Worm (Caenorhabditis elegans) whole organism, mixed stage, embryonic: ENCODE data around the gene cyn-9.

ENCODE experiments used
- bed-3 ChIP-seq: fragments of 200-800 bp; sonication (Bioruptor generic); optimal IDR thresholded peaks from 3 replicates; lab custom pipeline; 2018; ENCODE audit warnings: mild to moderate bottlenecking, missing genetic modification characterization, moderate library complexity, missing compliant biosample characterization
- blmp-1 ChIP-seq: fragments of 150-350 bp; optimal IDR thresholded peaks from 2 replicates; lab custom pipeline; 2014; ENCODE audit warnings: missing biosample characterization, missing genetic modification characterization
- ceh-39 ChIP-seq: fragments of 150-350 bp; optimal IDR thresholded peaks from 2 replicates; lab custom pipeline; 2014; ENCODE audit warnings: missing biosample characterization, missing genetic modification characterization
- ceh-43 ChIP-seq: fragments of 200-800 bp; sonication (Bioruptor generic); optimal IDR thresholded peaks from 2 replicates; lab custom pipeline; 2018; ENCODE audit warnings: mild to moderate bottlenecking, missing genetic modification characterization, moderate library complexity, missing compliant biosample characterization
- ceh-83 ChIP-seq: fragments of 200-800 bp; sonication (Bioruptor generic); optimal IDR thresholded peaks from 2 replicates; lab custom pipeline; 2018; ENCODE audit warnings: mild to moderate bottlenecking, missing genetic modification characterization, missing compliant biosample characterization
- ces-1 ChIP-seq: fragments of 150-350 bp; optimal IDR thresholded peaks from 2 replicates; lab custom pipeline; 2014; ENCODE audit warnings: missing biosample characterization, missing genetic modification reagents, missing genetic modification characterization
- drap-1 ChIP-seq: fragments of 200-800 bp; sonication (Bioruptor generic); optimal IDR thresholded peaks from 3 replicates; lab custom pipeline; 2018; ENCODE audit warnings: mild to moderate bottlenecking, missing genetic modification characterization, missing compliant biosample characterization
- elt-1 ChIP-seq: sonication (generic microtip); optimal IDR thresholded peaks from 2 replicates; lab custom pipeline; 2017; ENCODE audit warnings: missing genetic modification characterization, mild to moderate bottlenecking, missing compliant biosample characterization, antibody characterized with exemption, moderate library complexity, borderline replicate concordance; ENCODE audit not compliant: insufficient read depth
- elt-3 ChIP-seq: fragments of 150-350 bp; optimal IDR thresholded peaks from 2 replicates; lab custom pipeline; 2014; ENCODE audit warnings: missing biosample characterization, missing genetic modification characterization
- flh-1 ChIP-seq: fragments of 200-800 bp; sonication (Bioruptor generic); optimal IDR thresholded peaks from 2 replicates; lab custom pipeline; 2018; ENCODE audit warnings: mild to moderate bottlenecking, missing genetic modification characterization, moderate library complexity, missing compliant biosample characterization
- ham-2 ChIP-seq: fragments of 200-800 bp; sonication (Bioruptor generic); optimal IDR thresholded peaks from 2 replicates; lab custom pipeline; 2018; ENCODE audit warnings: mild to moderate bottlenecking, missing genetic modification characterization, missing compliant biosample characterization
- hlh-1 ChIP-seq: fragments of 150-350 bp; optimal IDR thresholded peaks from 2 replicates; lab custom pipeline; 2014; ENCODE audit warnings: missing biosample characterization, missing genetic modification reagents, missing genetic modification characterization
- lin-13 ChIP-seq: fragments of 150-350 bp; optimal IDR thresholded peaks from 2 replicates; lab custom pipeline; 2014; ENCODE audit warnings: missing biosample characterization, missing genetic modification characterization
- lin-32 ChIP-seq: fragments of 200-800 bp; sonication (Bioruptor generic); optimal IDR thresholded peaks from 2 replicates; lab custom pipeline; 2018; ENCODE audit warnings: mild to moderate bottlenecking, missing genetic modification characterization, missing compliant biosample characterization
- lsy-2 ChIP-seq: fragments of 150-350 bp; optimal IDR thresholded peaks from 2 replicates; lab custom pipeline; 2014; ENCODE audit warnings: missing biosample characterization, missing genetic modification characterization
- mab-5 ChIP-seq: fragments of 150-350 bp; optimal IDR thresholded peaks from 2 replicates; lab custom pipeline; 2014; ENCODE audit warnings: missing biosample characterization, missing genetic modification characterization
- mep-1 ChIP-seq: fragments of 150-350 bp; optimal IDR thresholded peaks from 2 replicates; lab custom pipeline; 2017; ENCODE audit warnings: missing biosample characterization, missing genetic modification reagents, missing genetic modification characterization, inconsistent platforms
- mls-2 ChIP-seq: sonication (generic microtip); optimal IDR thresholded peaks from 2 replicates; lab custom pipeline; 2016; ENCODE audit warnings: mild to moderate bottlenecking, missing genetic modification characterization, moderate library complexity, missing compliant biosample characterization
- nhr-12 ChIP-seq: fragments of 150-350 bp; optimal IDR thresholded peaks from 2 replicates; lab custom pipeline; 2014; ENCODE audit warnings: missing biosample characterization, missing genetic modification characterization
- nhr-237 ChIP-seq: fragments of 150-350 bp; optimal IDR thresholded peaks from 2 replicates; lab custom pipeline; 2014; ENCODE audit warnings: missing biosample characterization, missing genetic modification characterization
- nhr-28 ChIP-seq: fragments of 150-350 bp; optimal IDR thresholded peaks from 2 replicates; lab custom pipeline; 2014; ENCODE audit warnings: missing biosample characterization, missing genetic modification characterization
- nhr-76 ChIP-seq: sonication (generic microtip); optimal IDR thresholded peaks from 2 replicates; lab custom pipeline; 2017; ENCODE audit warnings: missing biosample characterization, missing genetic modification characterization
- pha-4 ChIP-seq: fragments of 150-350 bp; optimal IDR thresholded peaks from 2 replicates; lab custom pipeline; 2018; ENCODE audit warnings: missing biosample characterization, missing genetic modification reagents, missing genetic modification characterization
- sem-2 ChIP-seq: fragments of 200-800 bp; sonication (Bioruptor generic); optimal IDR thresholded peaks from 2 replicates; lab custom pipeline; 2018; ENCODE audit warnings: mild to moderate bottlenecking, missing genetic modification characterization, missing compliant biosample characterization
- snpc-4 ChIP-seq: fragments of 150-350 bp; optimal IDR thresholded peaks from 2 replicates; lab custom pipeline; 2014; ENCODE audit warnings: missing biosample characterization, missing genetic modification characterization
- tbx-8 ChIP-seq: fragments of 200-800 bp; sonication (Bioruptor generic); optimal IDR thresholded peaks from 2 replicates; lab custom pipeline; 2018; ENCODE audit warnings: mild to moderate bottlenecking, missing genetic modification characterization, moderate library complexity, missing compliant biosample characterization
- unc-120 ChIP-seq: sonication (generic microtip); optimal IDR thresholded peaks from 2 replicates; lab custom pipeline; 2017; ENCODE audit warnings: missing genetic modification characterization, missing compliant biosample characterization; ENCODE audit not compliant: poor library complexity, severe bottlenecking
- unc-39 ChIP-seq: fragments of 150-350 bp; optimal IDR thresholded peaks from 2 replicates; lab custom pipeline; 2014; ENCODE audit warnings: missing biosample characterization, missing genetic modification characterization
- zip-8 ChIP-seq: fragments of 150-350 bp; optimal IDR thresholded peaks from 2 replicates; lab custom pipeline; 2014; ENCODE audit warnings: missing biosample characterization, missing genetic modification characterization
- ztf-11 ChIP-seq: fragments of 150-350 bp; optimal IDR thresholded peaks from 2 replicates; lab custom pipeline; 2014; ENCODE audit warnings: missing biosample characterization, missing genetic modification characterization

cyn-9 gene

DNA sequence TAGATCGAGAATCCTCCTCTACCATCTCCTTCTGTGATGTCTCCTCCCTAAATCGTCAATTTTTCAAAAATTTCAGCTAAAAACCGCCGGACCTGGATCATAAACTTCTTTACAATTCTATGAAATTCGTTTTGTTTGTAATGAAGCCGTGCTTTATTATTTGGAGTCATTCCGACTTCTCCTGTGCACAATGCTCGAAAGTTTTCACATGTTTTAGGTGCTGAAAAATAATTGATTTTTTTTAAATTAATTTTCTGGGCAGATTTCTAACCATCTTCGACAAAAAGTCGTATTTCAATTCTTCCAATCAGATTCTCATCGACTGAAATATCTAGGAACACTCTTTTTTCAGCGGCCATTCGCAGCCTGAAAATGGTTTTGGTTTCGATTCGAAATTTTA is at the start of gene cyn-9:
Gene cyn-9, minus strand, starts transcription at position 366 of the 400 bp plus-strand sequence.
- TF ChIP-seq nhr-76 (tag; lab: Kevin White, UChicago) = no peak
- no peak for TF ChIP-seq hlh-1 (tag; lab: Kevin White, UChicago)
- no peak for TF ChIP-seq ham-2
- TF ChIP-seq bed-3 (GFP tag; lab: Kevin White, UChicago) = no peak
- TF ChIP-seq elt-3 (tag; lab: Kevin White, UChicago) = no peak
- no peak for TF ChIP-seq snpc-4
- TF ChIP-seq flh-1 (GFP tag; lab: Kevin White, UChicago) = no peak
- TF ChIP-seq mep-1 (tag; lab: Kevin White, UChicago) = no peak
- no peak for TF ChIP-seq tbx-8 (GFP tag; lab: Kevin White, UChicago)
- TF ChIP-seq ces-1 (GFP tag; lab: Kevin White, UChicago) = no peak
- no peak for TF ChIP-seq nhr-12 (tag; lab: Kevin White, UChicago)
- TF ChIP-seq lin-13 (tag; lab: Kevin White, UChicago) = no peak
- no peak for TF ChIP-seq ceh-83 (GFP tag; lab: Kevin White, UChicago)
- TF ChIP-seq unc-120 (tag; lab: Kevin White, UChicago) = no peak
- no peak for TF ChIP-seq ceh-39 (tag; lab: Kevin White, UChicago)
- no peak for TF ChIP-seq nhr-237 (tag; lab: Kevin White, UChicago)
- TF ChIP-seq mls-2 (tag; lab: Kevin White, UChicago) = no peak
- TF ChIP-seq lsy-2 (tag; lab: Kevin White, UChicago) = no peak
- no peak for TF ChIP-seq pha-4 (tag; lab: Kevin White, UChicago)

DNA sequence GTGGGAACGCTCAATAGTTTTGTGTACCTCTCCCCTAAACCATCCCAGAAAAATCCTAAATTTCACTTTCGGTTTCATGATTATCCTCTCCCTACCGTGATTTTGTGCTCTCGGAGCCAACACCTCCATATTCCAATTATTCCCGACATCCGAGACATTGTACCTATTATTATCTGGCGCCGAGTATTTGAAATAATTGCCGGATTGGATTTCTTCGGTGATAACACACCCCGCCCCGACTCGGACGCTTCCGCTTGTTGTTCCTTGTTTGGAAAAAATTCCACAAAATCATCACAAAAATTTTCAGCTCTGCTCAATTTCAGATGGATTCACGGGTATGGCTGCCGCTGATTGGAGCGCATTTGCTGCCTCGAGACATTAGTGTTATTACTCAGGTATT is 45.7 kb upstream of the cyn-9 start, which contains the start of gene lin-48:
Gene lin-48, plus strand, starts transcription at position 301 of the 400 bp plus-strand sequence.
- TF ChIP-seq blmp-1 (tag; lab: Kevin White, UChicago) (no peak), snpc-4 (no peak), ztf-11 (tag; lab: Kevin White, UChicago) (no peak)

DNA sequence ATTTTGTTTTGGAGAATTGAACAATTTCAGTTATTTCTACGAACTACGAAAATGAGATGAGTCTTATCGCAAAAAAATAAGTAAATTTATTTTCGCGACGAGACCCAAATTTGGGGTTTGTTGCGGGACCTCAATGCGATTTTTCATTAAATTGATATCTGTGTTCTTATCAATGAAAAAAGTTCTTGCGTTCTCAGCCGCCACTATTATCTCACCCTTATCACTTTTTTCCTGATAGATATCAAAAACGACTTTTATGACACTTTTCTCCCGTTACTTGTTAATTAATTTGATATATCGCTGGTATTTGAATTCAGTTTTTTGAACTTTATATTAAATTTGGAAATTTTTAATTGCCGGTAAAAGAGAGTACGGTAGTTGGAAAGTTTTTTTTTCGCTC is 43.9 kb upstream of the cyn-9 start:
- TF ChIP-seq ztf-11 (tag; lab: Kevin White, UChicago) = no peak
- TF ChIP-seq unc-39 (tag; lab: Kevin White, UChicago) = no peak
- no peak for TF ChIP-seq ceh-39 (tag; lab: Kevin White, UChicago)
- no peak for TF ChIP-seq bed-3 (GFP tag; lab: Kevin White, UChicago)
- no peak for TF ChIP-seq nhr-12 (tag; lab: Kevin White, UChicago)
- TF ChIP-seq tbx-8 (GFP tag; lab: Kevin White, UChicago) = no peak
- TF ChIP-seq mab-5 (tag; lab: Kevin White, UChicago) = no peak
- TF ChIP-seq ceh-83 (GFP tag; lab: Kevin White, UChicago) = no peak
- TF ChIP-seq hlh-1 (tag; lab: Kevin White, UChicago) = no peak
- no peak for TF ChIP-seq elt-3 (tag; lab: Kevin White, UChicago)
- TF ChIP-seq lin-32 (GFP tag; lab: Kevin White, UChicago) = no peak

DNA sequence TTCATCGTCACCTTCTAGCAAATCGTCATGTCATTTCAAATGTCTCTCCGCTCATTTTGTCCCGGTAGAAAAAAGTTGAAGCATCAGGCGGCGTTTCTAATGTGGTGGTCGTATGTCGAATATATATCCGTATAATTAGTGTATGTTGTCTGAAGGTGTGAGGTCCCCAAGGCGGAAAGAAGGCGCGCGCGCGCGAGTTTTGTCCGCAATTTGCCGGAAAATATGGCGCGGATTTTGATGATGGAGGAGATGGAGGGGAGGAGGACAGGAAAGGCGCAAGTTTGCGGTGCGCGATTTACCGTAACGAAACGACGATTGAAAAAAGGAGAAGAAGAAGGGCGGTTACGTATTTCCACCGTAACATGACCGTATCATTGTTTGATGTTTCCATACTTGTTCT is 42.6 kb upstream of the cyn-9 start:
- no peak for TF ChIP-seq lin-13 (tag; lab: Kevin White, UChicago)
- no peak for TF ChIP-seq blmp-1 (tag; lab: Kevin White, UChicago)
- no peak for TF ChIP-seq drap-1 (GFP tag; lab: Kevin White, UChicago)
- no peak for TF ChIP-seq nhr-76 (tag; lab: Kevin White, UChicago)

DNA sequence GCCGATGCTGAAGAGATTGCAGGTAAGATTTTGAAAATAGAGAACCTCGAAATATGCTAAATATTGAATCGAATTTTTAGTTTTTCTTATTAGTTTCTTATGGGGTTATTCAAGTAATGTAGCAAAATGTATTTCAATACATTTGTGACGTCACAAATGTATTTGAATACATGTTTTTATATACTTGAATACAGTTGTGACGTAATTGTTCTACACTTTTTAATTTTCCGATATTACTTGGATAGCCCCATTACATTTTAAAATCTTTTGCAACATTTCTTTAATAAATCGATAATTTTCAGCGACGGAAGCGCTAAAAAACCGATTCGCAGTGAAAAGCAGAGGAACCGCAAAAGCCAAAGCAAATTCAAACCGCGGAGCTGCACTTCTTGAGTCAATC is 38.9 kb upstream of the cyn-9 start:
- TF ChIP-seq zip-8 (peak; percentile 90), lsy-2 (tag; lab: Kevin White, UChicago) (no peak), ham-2 (no peak), nhr-28 (no peak), bed-3 (GFP tag; lab: Kevin White, UChicago) (no peak), sem-2 (GFP tag; lab: Kevin White, UChicago) (no peak), ceh-43 (GFP tag; lab: Kevin White, UChicago) (no peak), mep-1 (tag; lab: Kevin White, UChicago) (no peak)

DNA sequence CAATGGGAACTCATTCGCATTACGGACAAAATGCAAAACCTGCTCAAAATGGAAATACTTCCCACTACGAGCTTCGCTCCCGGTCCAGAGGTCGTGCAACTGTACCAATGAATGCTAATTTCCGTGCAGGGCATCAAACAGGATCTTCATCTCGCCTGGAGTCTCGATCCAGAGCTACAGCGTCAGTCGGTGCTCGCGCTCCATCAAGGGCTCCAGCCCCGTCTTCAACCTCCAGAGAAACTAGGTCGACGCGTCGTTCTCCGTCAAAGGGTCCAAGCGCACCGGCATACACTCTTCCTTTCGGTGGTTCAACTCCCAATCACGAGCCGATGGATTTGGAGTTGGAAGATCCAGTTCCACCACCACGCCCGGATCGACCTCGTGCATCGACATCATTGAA is 38.3 kb upstream of the cyn-9 start:
- no peak for TF ChIP-seq elt-3 (tag; lab: Kevin White, UChicago)
- no peak for TF ChIP-seq hlh-1 (tag; lab: Kevin White, UChicago)
- TF ChIP-seq sem-2 (GFP tag; lab: Kevin White, UChicago) = no peak
- TF ChIP-seq elt-1 (tag; lab: Kevin White, UChicago) = no peak
- TF ChIP-seq nhr-76 (tag; lab: Kevin White, UChicago) = no peak
- no peak for TF ChIP-seq unc-39 (tag; lab: Kevin White, UChicago)
- no peak for TF ChIP-seq nhr-28
- no peak for TF ChIP-seq blmp-1 (tag; lab: Kevin White, UChicago)
- no peak for TF ChIP-seq lsy-2 (tag; lab: Kevin White, UChicago)
- TF ChIP-seq lin-32 (GFP tag; lab: Kevin White, UChicago) = no peak
- no peak for TF ChIP-seq pha-4 (tag; lab: Kevin White, UChicago)
- no peak for TF ChIP-seq ham-2
- TF ChIP-seq zip-8 = no peak
- TF ChIP-seq ztf-11 (tag; lab: Kevin White, UChicago) = no peak
- TF ChIP-seq mep-1 (tag; lab: Kevin White, UChicago) = no peak
